Worm (Caenorhabditis elegans) whole organism, L4/young adult: Measurements from ENCODE around the gene ser-2.

ENCODE experiments used
- W03F9.2 ChIP-seq: fragments of 150-350 bp; optimal IDR thresholded peaks from 2 replicates; lab custom pipeline; 2014; ENCODE audit warnings: missing biosample characterization, missing genetic modification characterization
- dao-5 ChIP-seq: sonication (generic microtip); optimal IDR thresholded peaks from 2 replicates; lab custom pipeline; 2016; ENCODE audit warnings: missing genotype, missing genetic modification characterization, moderate library complexity, missing compliant biosample characterization
- him-1 ChIP-seq: sonication (generic microtip); optimal IDR thresholded peaks from 2 replicates; lab custom pipeline; 2016; ENCODE audit warnings: missing genotype, missing genetic modification reagents, missing genetic modification characterization, missing compliant biosample characterization

Gene ser-2

DNA sequence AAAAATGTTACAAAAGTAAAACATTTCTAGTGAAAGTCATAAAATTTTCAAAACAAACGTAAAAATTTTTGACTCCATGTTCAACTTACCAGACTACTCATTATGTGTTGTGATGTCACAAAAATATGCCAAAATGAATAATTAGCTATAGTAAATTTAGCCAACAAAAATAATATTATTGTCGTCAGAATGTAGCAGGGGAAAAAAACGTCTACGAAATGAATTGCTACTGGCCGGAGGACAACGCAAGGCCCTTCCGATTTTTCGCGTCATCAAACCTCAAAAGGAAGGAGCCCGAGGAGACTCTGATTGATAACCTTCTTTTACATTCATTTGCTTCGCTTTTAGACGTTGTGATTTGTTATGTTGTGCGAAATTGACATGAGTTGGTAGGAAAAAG is at the start of gene ser-2:
TSS of gene ser-2 (minus strand) at position 101 of the 400 bp plus-strand sequence.
- TF ChIP-seq W03F9.2 (tag; lab: Kevin White, UChicago) (no peak), him-1 (tag; lab: Kevin White, UChicago) (no peak), dao-5 (no peak)

ce11 chrX:15347680-15348079 is 44.9 kb upstream of the ser-2 start:
- TF ChIP-seq him-1 (tag; lab: Kevin White, UChicago), result no peak
- TF ChIP-seq dao-5, result no peak
- no peak for TF ChIP-seq W03F9.2 (tag; lab: Kevin White, UChicago)

ce11 chrX:15345346-15346198 is 42.8 kb upstream of the ser-2 start:
- TF ChIP-seq him-1 (tag; lab: Kevin White, UChicago) (no peak), dao-5 (no peak), W03F9.2 (tag; lab: Kevin White, UChicago) (no peak)

ce11 chrX:15343971-15344370 is 41.2 kb upstream of the ser-2 start:
- TF ChIP-seq W03F9.2 (tag; lab: Kevin White, UChicago) (no peak), him-1 (tag; lab: Kevin White, UChicago) (no peak), dao-5 (no peak)

ce11 chrX:15342744-15343259 is 40.0 kb upstream of the ser-2 start:
- TF ChIP-seq W03F9.2 (tag; lab: Kevin White, UChicago) (no peak), dao-5 (no peak), him-1 (tag; lab: Kevin White, UChicago) (no peak)

DNA sequence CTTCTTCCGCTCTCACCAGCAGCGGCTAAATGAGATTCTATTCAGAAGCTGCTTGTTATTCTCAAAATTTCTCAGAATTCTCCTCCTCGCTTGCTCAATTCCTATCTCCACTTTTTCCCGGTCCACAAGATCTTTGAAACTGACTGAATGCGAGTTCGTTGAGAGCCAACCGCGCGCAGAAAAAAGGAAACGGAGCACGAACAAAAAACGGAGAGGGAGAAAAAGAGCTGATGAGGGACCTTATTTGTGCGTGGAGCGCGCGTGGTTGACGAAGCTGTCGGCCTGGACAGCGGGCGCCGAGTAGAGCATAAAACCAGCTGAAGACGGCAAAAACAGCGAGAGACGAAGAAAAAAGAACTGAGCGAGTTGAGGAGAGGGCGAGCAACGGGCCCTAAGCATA is 39.3 kb upstream of the ser-2 start:
- TF ChIP-seq dao-5, result no peak
- TF ChIP-seq him-1 (tag; lab: Kevin White, UChicago), result peak; percentile 58
- no peak for TF ChIP-seq W03F9.2 (tag; lab: Kevin White, UChicago)

ce11 chrX:15340743-15341142 is 38.0 kb upstream of the ser-2 start:
- no peak for TF ChIP-seq dao-5
- no peak for TF ChIP-seq him-1 (tag; lab: Kevin White, UChicago)
- no peak for TF ChIP-seq W03F9.2 (tag; lab: Kevin White, UChicago)

- TF ChIP-seq him-1 (tag; lab: Kevin White, UChicago), result no peak
- TF ChIP-seq W03F9.2 (tag; lab: Kevin White, UChicago), result no peak
- TF ChIP-seq dao-5, result no peak
Observed at ce11 chrX:15339807-15340596, 37.2 kb upstream of the ser-2 start, which contains the start of gene Y15E3A.5. Gene Y15E3A.5, plus strand, starts transcription at chrX:15340558.

- TF ChIP-seq W03F9.2 (tag; lab: Kevin White, UChicago) (no peak), him-1 (tag; lab: Kevin White, UChicago) (no peak), dao-5 (no peak)
Observed at ce11 chrX:15338195-15338594, 35.4 kb upstream of the ser-2 start.

DNA sequence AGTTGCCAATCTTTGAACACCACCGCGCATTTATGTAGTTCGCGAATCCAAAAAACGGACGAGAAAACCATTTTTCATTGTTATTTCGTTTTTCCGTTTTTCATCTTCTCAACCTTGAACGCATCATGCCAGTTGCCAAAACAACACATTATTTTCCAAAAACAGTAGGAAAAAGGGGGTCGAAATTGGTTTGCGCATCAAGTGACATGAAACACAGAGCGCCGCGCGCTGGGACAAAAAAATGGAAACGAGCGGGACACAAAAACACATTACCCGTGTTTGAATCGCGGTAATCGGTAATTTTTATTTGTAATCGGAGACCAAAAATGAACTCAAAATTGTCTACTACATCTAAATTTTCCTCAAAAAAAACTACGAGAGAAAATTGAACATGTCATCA is 33.6 kb upstream of the ser-2 start:
- no peak for TF ChIP-seq dao-5
- TF ChIP-seq him-1 (tag; lab: Kevin White, UChicago), result no peak

- TF ChIP-seq W03F9.2 (tag; lab: Kevin White, UChicago) (no peak), dao-5 (no peak), him-1 (tag; lab: Kevin White, UChicago) (no peak)
Observed at ce11 chrX:15335636-15336035, 32.9 kb upstream of the ser-2 start.

- TF ChIP-seq him-1 (tag; lab: Kevin White, UChicago), result no peak
- no peak for TF ChIP-seq dao-5
- TF ChIP-seq W03F9.2 (tag; lab: Kevin White, UChicago), result no peak
Observed at ce11 chrX:15334897-15335296, 32.1 kb upstream of the ser-2 start.

ce11 chrX:15330664-15331063 is 27.9 kb upstream of the ser-2 start, which contains the start of gene Y15E3A.4:
Gene Y15E3A.4, plus strand, starts transcription at chrX:15330964.
- TF ChIP-seq W03F9.2 (tag; lab: Kevin White, UChicago) (no peak), him-1 (tag; lab: Kevin White, UChicago) (no peak), dao-5 (no peak)

DNA sequence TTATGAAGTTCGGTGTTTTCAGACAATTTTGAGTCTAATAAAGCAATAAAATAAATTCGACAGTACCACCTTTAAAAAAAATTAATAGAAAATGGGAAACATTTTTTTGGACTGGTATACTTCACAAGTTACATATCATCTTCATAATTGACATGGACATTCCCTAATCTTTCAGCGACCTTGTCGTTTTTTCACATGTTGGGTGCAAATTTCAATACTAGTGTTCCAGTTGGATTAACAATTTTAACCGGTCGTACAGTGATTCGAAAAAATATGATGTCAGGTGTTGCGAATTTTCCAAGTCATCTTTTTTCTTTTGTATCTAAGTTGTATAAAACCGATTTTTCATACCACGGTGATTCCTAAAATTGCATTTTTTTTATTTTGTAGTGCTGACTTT is 25.6 kb upstream of the ser-2 start:
- TF ChIP-seq dao-5, result no peak
- TF ChIP-seq him-1 (tag; lab: Kevin White, UChicago), result no peak
- TF ChIP-seq W03F9.2 (tag; lab: Kevin White, UChicago), result no peak
